Worm (Caenorhabditis elegans) whole organism, young adult: Measurements from ENCODE around the gene gsto-1.

ENCODE experiments used
- B0035.1 ChIP-seq: sonication (generic microtip); optimal IDR thresholded peaks from 2 replicates; lab custom pipeline; 2016; ENCODE audit warnings: missing genetic modification characterization, mild to moderate bottlenecking, missing compliant biosample characterization, missing genotype, missing genetic modification reagents
- B0261.1 ChIP-seq: sonication (generic microtip); optimal IDR thresholded peaks from 2 replicates; lab custom pipeline; 2016; ENCODE audit warnings: mild to moderate bottlenecking, missing genetic modification characterization, moderate library complexity, missing compliant biosample characterization
- F23B12.7 ChIP-seq: sonication (generic microtip); optimal IDR thresholded peaks from 2 replicates; lab custom pipeline; 2017; ENCODE audit warnings: missing genetic modification characterization, mild to moderate bottlenecking, missing compliant biosample characterization, antibody characterized with exemption, moderate library complexity; ENCODE audit not compliant: insufficient read depth
- F33H1.4 ChIP-seq: fragments of 200-800 bp; sonication (Bioruptor generic); IDR thresholded peaks from 2 replicates; pipeline ENCODE4 v1.3.6; 2022; ENCODE audit warnings: missing genetic modification reagents, missing genetic modification characterization, missing compliant biosample characterization
- F37B4.10 ChIP-seq: fragments of 200-800 bp; sonication (Bioruptor generic); IDR thresholded peaks from 2 replicates; pipeline ENCODE4 v1.3.6; 2022; ENCODE audit warnings: missing genetic modification characterization, missing compliant biosample characterization
- F55B11.4 ChIP-seq: sonication (generic microtip); optimal IDR thresholded peaks from 2 replicates; lab custom pipeline; 2016; ENCODE audit warnings: missing compliant biosample characterization, missing genetic modification characterization, borderline replicate concordance; ENCODE audit not compliant: insufficient read depth
- K11D2.4 ChIP-seq: fragments of 200-800 bp; sonication (Bioruptor generic); IDR thresholded peaks from 2 replicates; pipeline ENCODE4 v1.3.6; 2022; ENCODE audit warnings: missing genetic modification reagents, missing genetic modification characterization, missing compliant biosample characterization
- T26A5.8 ChIP-seq: sonication (generic microtip); optimal IDR thresholded peaks from 2 replicates; lab custom pipeline; 2016; ENCODE audit warnings: missing genetic modification characterization, missing compliant biosample characterization
- Y53F4B.3 ChIP-seq: fragments of 200-800 bp; sonication (Bioruptor generic); IDR thresholded peaks from 2 replicates; pipeline ENCODE4 v1.3.6; 2022; ENCODE audit warnings: missing genetic modification reagents, missing genetic modification characterization, missing compliant biosample characterization
- Y79H2A.3 ChIP-seq: fragments of 200-800 bp; sonication (Bioruptor generic); conservative IDR thresholded peaks from 2 replicates; pipeline ENCODE4 v1.3.6; 2022; ENCODE audit warnings: missing genetic modification reagents, missing genetic modification characterization, missing compliant biosample characterization
- ZK185.1 ChIP-seq: sonication (generic microtip); optimal IDR thresholded peaks from 2 replicates; lab custom pipeline; 2016; ENCODE audit warnings: mild to moderate bottlenecking, missing genetic modification characterization, missing compliant biosample characterization; ENCODE audit not compliant: poor library complexity, severe bottlenecking
- aptf-2 ChIP-seq: fragments of 200-800 bp; sonication (Bioruptor generic); conservative IDR thresholded peaks from 2 replicates; pipeline ENCODE4 v1.3.6; 2022; ENCODE audit warnings: missing genetic modification reagents, missing genetic modification characterization, missing compliant biosample characterization
- aptf-3 ChIP-seq: fragments of 200-800 bp; sonication (Bioruptor generic); IDR thresholded peaks from 2 replicates; pipeline ENCODE4 v1.3.6; 2022; ENCODE audit warnings: missing genetic modification characterization, missing compliant biosample characterization
- atf-7 ChIP-seq: sonication (generic microtip); optimal IDR thresholded peaks from 2 replicates; lab custom pipeline; 2017; ENCODE audit warnings: mild to moderate bottlenecking, missing genetic modification characterization, missing compliant biosample characterization
- athp-1 ChIP-seq: sonication (generic microtip); optimal IDR thresholded peaks from 2 replicates; lab custom pipeline; 2017; ENCODE audit warnings: mild to moderate bottlenecking, missing genetic modification characterization, missing compliant biosample characterization
- attf-5 ChIP-seq: fragments of 200-800 bp; sonication (Bioruptor generic); optimal IDR thresholded peaks from 2 replicates; lab custom pipeline; 2018; ENCODE audit warnings: mild to moderate bottlenecking, missing genetic modification characterization, missing compliant biosample characterization
- cebp-1 ChIP-seq, 2 experiments: fragments of 200-800 bp in 1 of 2; sonication (Bioruptor generic) in 1 of 2; sonication (generic microtip) in 1 of 2; IDR thresholded peaks in 1 of 2; optimal IDR thresholded peaks in 1 of 2; 2 replicates each; pipeline versions ENCODE4 v1.3.6 to Lab custom; 2017 to 2022; ENCODE audit warnings: missing compliant biosample characterization in 2 of 2, missing genetic modification characterization in 2 of 2, mild to moderate bottlenecking in 1 of 2, missing genetic modification reagents in 1 of 2, moderate library complexity in 1 of 2
- cebp-2 ChIP-seq: fragments of 200-800 bp; sonication (Bioruptor generic); IDR thresholded peaks from 2 replicates; pipeline ENCODE4 v1.3.6; 2022; ENCODE audit warnings: missing genetic modification characterization, missing compliant biosample characterization
- ceh-79 ChIP-seq: sonication (generic microtip); optimal IDR thresholded peaks from 2 replicates; lab custom pipeline; 2017; ENCODE audit warnings: mild to moderate bottlenecking, missing genetic modification characterization, missing compliant biosample characterization
- die-1 ChIP-seq: sonication (generic microtip); optimal IDR thresholded peaks from 2 replicates; lab custom pipeline; 2016; ENCODE audit warnings: missing genotype, mild to moderate bottlenecking, missing genetic modification characterization, missing compliant biosample characterization
- dox-1 ChIP-seq: fragments of 200-800 bp; sonication (Bioruptor generic); IDR thresholded peaks from 2 replicates; pipeline ENCODE4 v1.3.6; 2022; ENCODE audit warnings: missing genetic modification reagents, missing genetic modification characterization, missing compliant biosample characterization
- dpff-1 ChIP-seq: sonication (generic microtip); optimal IDR thresholded peaks from 2 replicates; lab custom pipeline; 2017; ENCODE audit warnings: mild to moderate bottlenecking, missing genetic modification characterization, missing compliant biosample characterization
- dpl-1 ChIP-seq: fragments of 150-350 bp; optimal IDR thresholded peaks from 2 replicates; lab custom pipeline; 2014; ENCODE audit warnings: missing biosample characterization, missing genetic modification reagents, missing genetic modification characterization
- egl-44 ChIP-seq: fragments of 200-800 bp; sonication (Bioruptor generic); IDR thresholded peaks from 2 replicates; pipeline ENCODE4 v1.3.6; 2022; ENCODE audit warnings: missing genetic modification reagents, missing genetic modification characterization, missing compliant biosample characterization
- hlh-12 ChIP-seq: sonication (generic microtip); optimal IDR thresholded peaks from 2 replicates; lab custom pipeline; 2016; ENCODE audit warnings: missing genetic modification characterization, missing compliant biosample characterization
- hlh-26 ChIP-seq: fragments of 200-800 bp; sonication (Bioruptor generic); conservative IDR thresholded peaks from 2 replicates; pipeline ENCODE4 v1.3.6; 2022; ENCODE audit warnings: missing genetic modification reagents, missing genetic modification characterization, missing compliant biosample characterization
- hrde-1 ChIP-seq: sonication (generic microtip); optimal IDR thresholded peaks from 2 replicates; lab custom pipeline; 2016; ENCODE audit warnings: missing genetic modification characterization, mild to moderate bottlenecking, missing compliant biosample characterization, moderate library complexity, missing genotype, missing genetic modification reagents, borderline replicate concordance
- hsf-1 ChIP-seq: fragments of 200-800 bp; sonication (Bioruptor generic); IDR thresholded peaks from 2 replicates; pipeline ENCODE4 v1.3.6; 2022; ENCODE audit warnings: missing genetic modification reagents, missing genetic modification characterization, missing compliant biosample characterization
- let-607 ChIP-seq, 2 experiments: fragments of 200-800 bp in 1 of 2; sonication (Bioruptor generic) in 1 of 2; sonication (generic microtip) in 1 of 2; optimal IDR thresholded peaks; 2 replicates each; lab custom pipeline; 2016 to 2018; ENCODE audit warnings: mild to moderate bottlenecking in 2 of 2, missing compliant biosample characterization in 2 of 2, missing genetic modification characterization in 2 of 2, moderate library complexity in 2 of 2, missing genotype in 1 of 2
- lin-26 ChIP-seq: fragments of 200-800 bp; sonication (Bioruptor generic); IDR thresholded peaks from 2 replicates; pipeline ENCODE4 v1.3.6; 2022; ENCODE audit warnings: missing genetic modification reagents, missing genetic modification characterization, missing compliant biosample characterization
- lin-54 ChIP-seq: fragments of 200-800 bp; sonication (Bioruptor generic); optimal IDR thresholded peaks from 2 replicates; lab custom pipeline; 2018; ENCODE audit warnings: mild to moderate bottlenecking, missing genetic modification characterization, missing compliant biosample characterization
- madf-10 ChIP-seq: sonication (generic microtip); optimal IDR thresholded peaks from 2 replicates; lab custom pipeline; 2016; ENCODE audit warnings: mild to moderate bottlenecking, missing genetic modification characterization, missing compliant biosample characterization
- madf-6 ChIP-seq: fragments of 200-800 bp; sonication (Bioruptor generic); IDR thresholded peaks from 2 replicates; pipeline ENCODE4 v1.3.6; 2022; ENCODE audit warnings: missing genetic modification reagents, missing genetic modification characterization, missing compliant biosample characterization
- madf-8 ChIP-seq: fragments of 200-800 bp; sonication (Bioruptor generic); conservative IDR thresholded peaks from 2 replicates; pipeline ENCODE4 v1.3.6; 2022; ENCODE audit warnings: missing genetic modification reagents, missing genetic modification characterization, missing compliant biosample characterization
- nfya-2 ChIP-seq: fragments of 200-800 bp; sonication (Bioruptor generic); IDR thresholded peaks from 2 replicates; pipeline ENCODE4 v1.3.6; 2022; ENCODE audit warnings: missing genetic modification reagents, missing genetic modification characterization, missing compliant biosample characterization
- nfyb-1 ChIP-seq: fragments of 200-800 bp; sonication (Bioruptor generic); IDR thresholded peaks from 2 replicates; pipeline ENCODE4 v1.3.6; 2022; ENCODE audit warnings: missing genetic modification reagents, missing genetic modification characterization, missing compliant biosample characterization
- nhr-80 ChIP-seq: sonication (generic microtip); optimal IDR thresholded peaks from 2 replicates; lab custom pipeline; 2016; ENCODE audit warnings: missing genetic modification characterization, missing compliant biosample characterization
- pbrm-1 ChIP-seq: fragments of 200-800 bp; sonication (Bioruptor generic); IDR thresholded peaks from 2 replicates; pipeline ENCODE4 v1.3.6; 2022; ENCODE audit warnings: missing genetic modification reagents, missing genetic modification characterization, missing compliant biosample characterization
- rcor-1 ChIP-seq: fragments of 200-800 bp; sonication (Bioruptor generic); IDR thresholded peaks from 2 replicates; pipeline ENCODE4 v1.3.6; 2022; ENCODE audit warnings: missing genetic modification reagents, missing genetic modification characterization, missing compliant biosample characterization
- repo-1 ChIP-seq: sonication (generic microtip); optimal IDR thresholded peaks from 2 replicates; lab custom pipeline; 2017; ENCODE audit warnings: mild to moderate bottlenecking, missing genetic modification characterization, missing compliant biosample characterization
- sdz-38 ChIP-seq: sonication (generic microtip); optimal IDR thresholded peaks from 2 replicates; lab custom pipeline; 2016; ENCODE audit warnings: missing genotype, missing genetic modification characterization, missing compliant biosample characterization
- snpc-1.1 ChIP-seq: sonication (generic microtip); optimal IDR thresholded peaks from 2 replicates; lab custom pipeline; 2017; ENCODE audit warnings: missing genetic modification characterization, mild to moderate bottlenecking, missing compliant biosample characterization, antibody characterized with exemption, moderate library complexity, missing genotype, missing genetic modification reagents; ENCODE audit not compliant: insufficient read depth
- snpc-1.3 ChIP-seq: sonication (generic microtip); optimal IDR thresholded peaks from 2 replicates; lab custom pipeline; 2017; ENCODE audit warnings: missing genetic modification characterization, mild to moderate bottlenecking, missing compliant biosample characterization, antibody characterized with exemption, moderate library complexity, missing genotype, missing genetic modification reagents; ENCODE audit not compliant: insufficient read depth
- tbp1 ChIP-seq: fragments of 200-800 bp; sonication (Bioruptor generic); optimal IDR thresholded peaks from 2 replicates; lab custom pipeline; 2018; ENCODE audit warnings: mild to moderate bottlenecking, missing genetic modification characterization, missing compliant biosample characterization
- unc-130 ChIP-seq: sonication (generic microtip); optimal IDR thresholded peaks from 2 replicates; lab custom pipeline; 2016; ENCODE audit warnings: missing genetic modification reagents, missing genetic modification characterization, missing compliant biosample characterization
- xnd-1 ChIP-seq: sonication (generic microtip); optimal IDR thresholded peaks from 2 replicates; lab custom pipeline; 2016; ENCODE audit warnings: missing genotype, missing genetic modification reagents, missing genetic modification characterization, missing compliant biosample characterization
- ztf-25 ChIP-seq: fragments of 200-800 bp; sonication (Bioruptor generic); IDR thresholded peaks from 2 replicates; pipeline ENCODE4 v1.3.6; 2022; ENCODE audit warnings: missing genetic modification reagents, missing genetic modification characterization, missing compliant biosample characterization
- ztf-28 ChIP-seq: fragments of 200-800 bp; sonication (Bioruptor generic); IDR thresholded peaks from 2 replicates; pipeline ENCODE4 v1.3.6; 2022; ENCODE audit warnings: missing genetic modification reagents, missing genetic modification characterization, missing compliant biosample characterization

Gene gsto-1

ce11 chrIII:7928549-7929129, 18.2 kb downstream of the gsto-1 start, which contains the start of the genes C29E4.13 and npp-15 (continued):
- TF ChIP-seq atf-7 (tag; lab: Kevin White, UChicago) (no peak), ZK185.1 (tag; lab: Kevin White, UChicago) (no peak), B0035.1 (tag; lab: Kevin White, UChicago) (no peak), hlh-12 (tag; lab: Kevin White, UChicago) (no peak), let-607 (tag; optimal IDR thresholded peaks at IDR 0.05; lab: Kevin White, UChicago) (no peak), xnd-1 (tag; lab: Kevin White, UChicago) (peak; percentile 60), lin-26 (GFP tag; lab: Robert Waterston, UW) (no peak), lin-54 (GFP tag; lab: Kevin White, UChicago) (peak; percentile 55), dox-1 (GFP tag; lab: Robert Waterston, UW) (no peak), F33H1.4 (GFP tag; lab: Robert Waterston, UW) (peak; percentile 82), F23B12.7 (no peak), K11D2.4 (GFP tag; lab: Robert Waterston, UW) (no peak), cebp-1 (GFP tag; IDR thresholded peaks at IDR 0.05; lab: Robert Waterston, UW) (no peak), cebp-1 (tag; optimal IDR thresholded peaks at IDR 0.05; lab: Kevin White, UChicago) (peak; percentile 18), hlh-26 (GFP tag; lab: Robert Waterston, UW) (no peak), tbp1 (GFP tag; lab: Kevin White, UChicago) (peak; percentile 1), dpff-1 (tag; lab: Kevin White, UChicago) (no peak), nhr-80 (peak; percentile 15), aptf-2 (GFP tag; lab: Robert Waterston, UW) (no peak), hrde-1 (tag; lab: Kevin White, UChicago) (no peak), snpc-1.1 (no peak), F37B4.10 (GFP tag; lab: Robert Waterston, UW) (no peak), cebp-2 (GFP tag; lab: Robert Waterston, UW) (no peak), die-1 (tag; lab: Kevin White, UChicago) (no peak), hsf-1 (GFP tag; lab: Robert Waterston, UW) (no peak), ceh-79 (no peak), nfya-2 (no peak), attf-5 (GFP tag; lab: Kevin White, UChicago) (peak; percentile 46), F55B11.4 (tag; lab: Kevin White, UChicago) (no peak), madf-8 (GFP tag; lab: Robert Waterston, UW) (peak; percentile 55), rcor-1 (GFP tag; lab: Robert Waterston, UW) (no peak), nfyb-1 (GFP tag; lab: Robert Waterston, UW) (no peak), sdz-38 (tag; lab: Kevin White, UChicago) (no peak), egl-44 (GFP tag; lab: Robert Waterston, UW) (no peak), madf-10 (tag; lab: Kevin White, UChicago) (no peak), Y79H2A.3 (GFP tag; lab: Robert Waterston, UW) (no peak), ztf-28 (GFP tag; lab: Robert Waterston, UW) (no peak), Y53F4B.3 (no peak), aptf-3 (GFP tag; lab: Robert Waterston, UW) (no peak), athp-1 (tag; lab: Kevin White, UChicago) (no peak), madf-6 (peak; percentile 80), T26A5.8 (tag; lab: Kevin White, UChicago) (no peak), pbrm-1 (GFP tag; lab: Robert Waterston, UW) (no peak), ztf-25 (GFP tag; lab: Robert Waterston, UW) (no peak), unc-130 (GFP tag; lab: Kevin White, UChicago) (peak; percentile 9), dpl-1 (GFP tag; lab: Kevin White, UChicago) (peak; percentile 72), repo-1 (tag; lab: Kevin White, UChicago) (no peak), B0261.1 (tag; lab: Kevin White, UChicago) (no peak), snpc-1.3 (tag; lab: Kevin White, UChicago) (no peak)
